Fruit fly (Drosophila melanogaster) whole organism, embryonic: ENCODE data around the gene Slu7.
A peak's percentile ranks its signal among the peaks of the same experiment; 100 is the strongest.

Source experiments
- Blimp-1 ChIP-seq: fragments of 200-800 bp; sonication (Bioruptor generic); optimal IDR thresholded peaks from 3 replicates; lab custom pipeline; 2018; ENCODE audit warnings: missing biosample characterization, missing genetic modification characterization, mild to moderate bottlenecking, moderate library complexity, missing genetic modification reagents
- C15 ChIP-seq: fragments of 200-800 bp; sonication (Bioruptor generic); IDR thresholded peaks from 3 replicates; pipeline ENCODE4 v1.3.6; 2022; ENCODE audit warnings: missing biosample characterization, missing genetic modification characterization
- CG10209 ChIP-seq: fragments of 200-800 bp; sonication (Bioruptor generic); optimal IDR thresholded peaks from 3 replicates; lab custom pipeline; 2017; ENCODE audit warnings: missing biosample characterization, mild to moderate bottlenecking, missing genetic modification characterization, missing genetic modification reagents
- CG10959 ChIP-seq: fragments of 200-800 bp; sonication (Bioruptor generic); IDR thresholded peaks from 2 replicates; pipeline ENCODE4 v1.3.6; 2022; ENCODE audit warnings: missing biosample characterization, missing genetic modification characterization
- CG12071 ChIP-seq: fragments of 200-800 bp; sonication (Bioruptor generic); optimal IDR thresholded peaks from 3 replicates; lab custom pipeline; 2018; ENCODE audit warnings: missing biosample characterization, mild to moderate bottlenecking, missing genetic modification characterization
- CG12155 ChIP-seq: fragments of 200-800 bp; sonication (Bioruptor generic); optimal IDR thresholded peaks from 3 replicates; lab custom pipeline; 2016; ENCODE audit warnings: missing biosample characterization, missing genetic modification characterization
- CG12391 ChIP-seq: fragments of 200-800 bp; sonication (Bioruptor generic); optimal IDR thresholded peaks from 3 replicates; lab custom pipeline; 2018; ENCODE audit warnings: missing biosample characterization, mild to moderate bottlenecking, missing genetic modification characterization, moderate library complexity
- CG14860 ChIP-seq: fragments of 200-800 bp; sonication (Bioruptor generic); IDR thresholded peaks from 3 replicates; pipeline ENCODE4 v1.3.6; 2022; ENCODE audit warnings: missing biosample characterization, missing genetic modification characterization; ENCODE audit not compliant: partially characterized antibody
- CG14965 ChIP-seq: fragments of 200-800 bp; sonication (Bioruptor generic); optimal IDR thresholded peaks from 2 replicates; lab custom pipeline; 2016; ENCODE audit warnings: missing biosample characterization, missing genetic modification characterization, borderline replicate concordance
- CG1529 ChIP-seq: fragments of 200-800 bp; sonication (Bioruptor generic); optimal IDR thresholded peaks from 3 replicates; lab custom pipeline; 2018; ENCODE audit warnings: missing biosample characterization, missing genetic modification characterization
- CG17385 ChIP-seq: fragments of 200-800 bp; sonication (Bioruptor generic); optimal IDR thresholded peaks from 3 replicates; lab custom pipeline; 2018; ENCODE audit warnings: missing biosample characterization, mild to moderate bottlenecking, missing genetic modification characterization
- CG18599 ChIP-seq: fragments of 200-800 bp; sonication (Bioruptor generic); optimal IDR thresholded peaks from 3 replicates; lab custom pipeline; 2017; ENCODE audit warnings: missing biosample characterization, missing genetic modification characterization, mild to moderate bottlenecking, moderate library complexity, missing genetic modification reagents
- CG2116 ChIP-seq: fragments of 200-800 bp; sonication (Bioruptor generic); optimal IDR thresholded peaks from 3 replicates; lab custom pipeline; 2018; ENCODE audit warnings: missing biosample characterization, mild to moderate bottlenecking, missing genetic modification characterization
- CG31441 ChIP-seq: fragments of 200-800 bp; sonication (Bioruptor generic); IDR thresholded peaks from 2 replicates; pipeline ENCODE4 v1.3.6; 2022; ENCODE audit warnings: missing biosample characterization, missing genetic modification characterization
- CG3163 ChIP-seq: fragments of 200-800 bp; sonication (Bioruptor generic); optimal IDR thresholded peaks from 3 replicates; lab custom pipeline; 2016; ENCODE audit warnings: missing biosample characterization, missing genetic modification characterization
- CG34422 ChIP-seq: fragments of 200-800 bp; sonication (Bioruptor generic); IDR thresholded peaks from 3 replicates; pipeline ENCODE4 v1.3.6; 2022; ENCODE audit warnings: missing biosample characterization, missing genetic modification characterization
- CG4282 ChIP-seq: fragments of 200-800 bp; sonication (Bioruptor generic); optimal IDR thresholded peaks from 2 replicates; lab custom pipeline; 2016; ENCODE audit warnings: missing biosample characterization, missing genetic modification characterization
- CG5180 ChIP-seq: fragments of 200-800 bp; sonication (Bioruptor generic); optimal IDR thresholded peaks from 3 replicates; lab custom pipeline; 2017; ENCODE audit warnings: missing biosample characterization, missing genetic modification characterization, mild to moderate bottlenecking, moderate library complexity, missing genetic modification reagents
- CG6689 ChIP-seq: fragments of 200-800 bp; sonication (Bioruptor generic); IDR thresholded peaks from 2 replicates; pipeline ENCODE4 v1.3.6; 2022; ENCODE audit warnings: missing biosample characterization, missing genetic modification characterization
- CHES-1-like ChIP-seq: fragments of 200-800 bp; sonication (Bioruptor generic); optimal IDR thresholded peaks from 2 replicates; lab custom pipeline; 2016; ENCODE audit warnings: missing biosample characterization, missing genetic modification characterization
- Chrac-16 ChIP-seq: fragments of 200-800 bp; sonication (Bioruptor generic); optimal IDR thresholded peaks from 3 replicates; lab custom pipeline; 2016; ENCODE audit warnings: missing biosample characterization, missing genetic modification characterization
- Doc3 ChIP-seq: fragments of 200-800 bp; sonication (Bioruptor generic); IDR thresholded peaks from 3 replicates; pipeline ENCODE4 v1.3.6; 2022; ENCODE audit warnings: missing biosample characterization, missing genetic modification characterization; ENCODE audit not compliant: partially characterized antibody
- E2f1 ChIP-seq: fragments of 200-800 bp; sonication (Bioruptor generic); IDR thresholded peaks from 2 replicates; pipeline ENCODE4 v1.3.6; 2022; ENCODE audit warnings: missing biosample characterization, missing genetic modification characterization
- H15 ChIP-seq: fragments of 200-800 bp; sonication (Bioruptor generic); IDR thresholded peaks from 3 replicates; pipeline ENCODE4 v1.3.6; 2022; ENCODE audit warnings: missing biosample characterization, missing genetic modification characterization
- Hmx ChIP-seq: fragments of 200-800 bp; sonication (Bioruptor generic); optimal IDR thresholded peaks from 2 replicates; lab custom pipeline; 2016; ENCODE audit warnings: missing biosample characterization, missing genetic modification characterization
- Hr78 ChIP-seq, 2 experiments: fragments of 200-800 bp in 1 of 2; fragments of >200 bp in 1 of 2; sonication (Bioruptor generic) in 1 of 2; optimal IDR thresholded peaks; 2 replicates each; lab custom pipeline; 2017 to 2019; ENCODE audit warnings: missing biosample characterization in 2 of 2, missing genetic modification characterization in 2 of 2, mild to moderate bottlenecking in 1 of 2, moderate library complexity in 1 of 2
- Lim3 ChIP-seq: fragments of 200-800 bp; sonication (Bioruptor generic); IDR thresholded peaks from 2 replicates; pipeline ENCODE4 v1.3.6; 2022; ENCODE audit warnings: missing biosample characterization, missing genetic modification characterization
- Max ChIP-seq: fragments of 200-800 bp; sonication (Bioruptor generic); optimal IDR thresholded peaks from 2 replicates; lab custom pipeline; 2016; ENCODE audit warnings: missing biosample characterization, mild to moderate bottlenecking, missing genetic modification characterization
- Mrtf ChIP-seq: fragments of 200-800 bp; sonication (Bioruptor generic); IDR thresholded peaks from 3 replicates; pipeline ENCODE4 v1.3.6; 2022; ENCODE audit warnings: missing biosample characterization, missing genetic modification characterization
- NK7.1 ChIP-seq: fragments of 200-800 bp; sonication (Bioruptor generic); optimal IDR thresholded peaks from 3 replicates; lab custom pipeline; 2016; ENCODE audit warnings: missing biosample characterization, missing genetic modification characterization
- Sry-β ChIP-seq: fragments of 200-800 bp; sonication (Bioruptor generic); optimal IDR thresholded peaks from 2 replicates; lab custom pipeline; 2018; ENCODE audit warnings: missing biosample characterization, mild to moderate bottlenecking, missing genetic modification characterization, moderate library complexity
- Ssrp ChIP-seq: fragments of 200-800 bp; sonication (Bioruptor generic); optimal IDR thresholded peaks from 2 replicates; lab custom pipeline; 2018; ENCODE audit warnings: missing biosample characterization, mild to moderate bottlenecking, missing genetic modification characterization, moderate library complexity
- Taf1 ChIP-seq: fragments of 200-800 bp; sonication (Bioruptor generic); IDR thresholded peaks from 2 replicates; pipeline ENCODE4 v1.3.6; 2022; ENCODE audit warnings: missing biosample characterization, missing genetic modification characterization
- Vsx1 ChIP-seq: fragments of 200-800 bp; sonication (Bioruptor generic); optimal IDR thresholded peaks from 2 replicates; lab custom pipeline; 2017; ENCODE audit warnings: missing biosample characterization, mild to moderate bottlenecking, missing genetic modification characterization, missing genetic modification reagents
- ase ChIP-seq: fragments of 200-800 bp; sonication (Bioruptor generic); IDR thresholded peaks from 3 replicates; pipeline ENCODE4 v1.3.6; 2022; ENCODE audit warnings: missing biosample characterization, missing genetic modification characterization
- cas ChIP-seq: fragments of 200-800 bp; sonication (Bioruptor generic); IDR thresholded peaks from 2 replicates; pipeline ENCODE4 v1.3.6; 2022; ENCODE audit warnings: missing biosample characterization, missing genetic modification characterization
- crc ChIP-seq: fragments of 200-800 bp; sonication (Bioruptor generic); optimal IDR thresholded peaks from 2 replicates; lab custom pipeline; 2016; ENCODE audit warnings: missing biosample characterization, missing genetic modification characterization
- ewg ChIP-seq: fragments of 200-800 bp; sonication (Bioruptor generic); optimal IDR thresholded peaks from 3 replicates; lab custom pipeline; 2017; ENCODE audit warnings: mild to moderate bottlenecking, missing biosample characterization, missing genetic modification reagents, missing genetic modification characterization
- gce ChIP-seq: fragments of 200-800 bp; sonication (Bioruptor generic); IDR thresholded peaks from 3 replicates; pipeline ENCODE4 v1.3.6; 2022; ENCODE audit warnings: missing biosample characterization, missing genetic modification characterization
- her ChIP-seq: fragments of 200-800 bp; sonication (Bioruptor generic); optimal IDR thresholded peaks from 2 replicates; lab custom pipeline; 2016; ENCODE audit warnings: missing biosample characterization, missing genetic modification characterization
- ind ChIP-seq: fragments of 200-800 bp; sonication (Bioruptor generic); optimal IDR thresholded peaks from 3 replicates; lab custom pipeline; 2016; ENCODE audit warnings: missing biosample characterization, missing genetic modification characterization
- jumu ChIP-seq: fragments of 200-800 bp; sonication (Bioruptor generic); optimal IDR thresholded peaks from 3 replicates; lab custom pipeline; 2016; ENCODE audit warnings: missing biosample characterization, missing genetic modification characterization
- kah ChIP-seq: fragments of 200-800 bp; sonication (Bioruptor generic); optimal IDR thresholded peaks from 2 replicates; lab custom pipeline; 2018; ENCODE audit warnings: missing biosample characterization, mild to moderate bottlenecking, missing genetic modification characterization
- lilli ChIP-seq: fragments of 200-800 bp; sonication (Bioruptor generic); optimal IDR thresholded peaks from 3 replicates; lab custom pipeline; 2016; ENCODE audit warnings: missing biosample characterization, missing genetic modification characterization
- nom ChIP-seq: fragments of 200-800 bp; sonication (Bioruptor generic); optimal IDR thresholded peaks from 2 replicates; lab custom pipeline; 2017; ENCODE audit warnings: missing biosample characterization, missing genetic modification characterization, mild to moderate bottlenecking, moderate library complexity, missing genetic modification reagents
- pnt ChIP-seq: fragments of 200-800 bp; sonication (Bioruptor generic); optimal IDR thresholded peaks from 3 replicates; lab custom pipeline; 2016; ENCODE audit warnings: missing biosample characterization, missing genetic modification characterization
- repo ChIP-seq: fragments of 200-800 bp; sonication (Bioruptor generic); optimal IDR thresholded peaks from 2 replicates; lab custom pipeline; 2016; ENCODE audit warnings: missing biosample characterization, missing genetic modification characterization
- row ChIP-seq: fragments of 200-800 bp; sonication (Bioruptor generic); IDR thresholded peaks from 3 replicates; pipeline ENCODE4 v1.3.6; 2022; ENCODE audit warnings: missing biosample characterization, missing genetic modification characterization
- ttk ChIP-seq: fragments of 200-800 bp; sonication (Bioruptor generic); IDR thresholded peaks from 2 replicates; pipeline ENCODE4 v2.1.2; 2022; ENCODE audit warnings: missing biosample characterization, missing genetic modification characterization
- vfl ChIP-seq: fragments of 200-800 bp; sonication (Bioruptor generic); optimal IDR thresholded peaks from 2 replicates; lab custom pipeline; 2016; ENCODE audit warnings: missing biosample characterization, missing genetic modification characterization

Gene Slu7

dm6 chr3R:29040526-29041195 lies 1.8 kb upstream of the Slu7 start (continued):
- peak; percentile 54 for TF ChIP-seq E2f1 (GFP tag; lab: Robert Waterston, UW)
- peak; percentile 56 for TF ChIP-seq Ssrp (tag; lab: Kevin White, UChicago)
- no peak for TF ChIP-seq CG14965 (GFP tag; lab: Kevin White, UChicago)
- no peak for TF ChIP-seq jumu (GFP tag; lab: Kevin White, UChicago)
- no peak for TF ChIP-seq crc (GFP tag; lab: Kevin White, UChicago)
- peak in 1 of 2 experiments; percentile 41 for TF ChIP-seq Hr78 (GFP tag; optimal IDR thresholded peaks at IDR 0.05; lab: Kevin White, UChicago)
- TF ChIP-seq repo (GFP tag; lab: Kevin White, UChicago), result no peak
- TF ChIP-seq H15 (GFP tag; lab: Robert Waterston, UW), result no peak
- no peak for TF ChIP-seq Mrtf (GFP tag; lab: Robert Waterston, UW)
- no peak for TF ChIP-seq CG4282 (GFP tag; lab: Kevin White, UChicago)
- no peak for TF ChIP-seq Sry-β (GFP tag; lab: Kevin White, UChicago)
- TF ChIP-seq CG10209 (GFP tag; lab: Kevin White, UChicago), result peak; percentile 69
- TF ChIP-seq kah (GFP tag; lab: Kevin White, UChicago), result peak; percentile 29
- TF ChIP-seq CG6689, result peak; percentile 66
- no peak for TF ChIP-seq CG3163 (GFP tag; lab: Kevin White, UChicago)
- TF ChIP-seq lilli, result no peak
- TF ChIP-seq CG12071 (GFP tag; lab: Kevin White, UChicago), result no peak
- no peak for TF ChIP-seq vfl
- no peak for TF ChIP-seq CG1529 (GFP tag; lab: Kevin White, UChicago)
- TF ChIP-seq CG12155 (GFP tag; lab: Kevin White, UChicago), result peak; percentile 39
- TF ChIP-seq CHES-1-like (GFP tag; lab: Kevin White, UChicago), result no peak
- no peak for TF ChIP-seq CG5180 (GFP tag; lab: Kevin White, UChicago)
- no peak for TF ChIP-seq ewg (GFP tag; lab: Kevin White, UChicago)
- TF ChIP-seq pnt (GFP tag; lab: Kevin White, UChicago), result peak; percentile 10
- TF ChIP-seq CG14860, result no peak
- TF ChIP-seq Chrac-16 (GFP tag; lab: Kevin White, UChicago), result peak; percentile 20
- no peak for TF ChIP-seq Blimp-1 (GFP tag; lab: Kevin White, UChicago)
- no peak for TF ChIP-seq Hmx (GFP tag; lab: Kevin White, UChicago)
- TF ChIP-seq CG18599 (GFP tag; lab: Kevin White, UChicago), result no peak
- TF ChIP-seq Lim3 (GFP tag; lab: Robert Waterston, UW), result no peak
- no peak for TF ChIP-seq Taf1 (GFP tag; lab: Robert Waterston, UW)
- TF ChIP-seq ttk (GFP tag; lab: Robert Waterston, UW), result peak; percentile 47; the same call in 1 of the 2 replicates
- no peak for TF ChIP-seq CG12391 (tag; lab: Kevin White, UChicago)
- TF ChIP-seq row (GFP tag; lab: Robert Waterston, UW), result peak; percentile 66
- no peak for TF ChIP-seq Vsx1 (GFP tag; lab: Kevin White, UChicago)
- no peak for TF ChIP-seq cas (GFP tag; lab: Robert Waterston, UW)
- TF ChIP-seq C15, result no peak
- peak; percentile 28 for TF ChIP-seq her
- peak; percentile 22 for TF ChIP-seq Max
- no peak for TF ChIP-seq NK7.1 (GFP tag; lab: Kevin White, UChicago)
- TF ChIP-seq ase (GFP tag; lab: Robert Waterston, UW), result no peak
- TF ChIP-seq CG17385 (GFP tag; lab: Kevin White, UChicago), result peak; percentile 75
- no peak for TF ChIP-seq nom (GFP tag; lab: Kevin White, UChicago)
- peak; percentile 76 for TF ChIP-seq ind (GFP tag; lab: Kevin White, UChicago)
- no peak for TF ChIP-seq gce (GFP tag; lab: Robert Waterston, UW)
- TF ChIP-seq Doc3 (GFP tag; lab: Robert Waterston, UW), result no peak
- no peak; the same call in 2 of the 3 replicates for TF ChIP-seq CG34422 (GFP tag; lab: Robert Waterston, UW)
- no peak for TF ChIP-seq CG10959
- no peak; the same call in 1 of the 2 replicates for TF ChIP-seq CG31441 (GFP tag; lab: Robert Waterston, UW)
- peak; percentile 21 for TF ChIP-seq CG2116 (GFP tag; lab: Kevin White, UChicago)
